Fruit fly (Drosophila melanogaster): Measurements from ENCODE around the gene TrpRS-m.

The TrpRS-m gene

dm6 chr3L:17808597-17809213, 40.8 kb upstream of the TrpRS-m start, which contains the start of gene CG32191 (continued):
- TF ChIP-seq dan (GFP tag; IDR thresholded peaks at IDR 0.05) (no peak), CG17186 (GFP tag; optimal IDR thresholded peaks at IDR 0.05) (no peak), Mad (GFP tag; optimal IDR thresholded peaks at IDR 0.05) (no peak), H2.0 (GFP tag; IDR thresholded peaks at IDR 0.05) (no peak), insv (GFP tag; optimal IDR thresholded peaks at IDR 0.05) (no peak), CG8478 (optimal IDR thresholded peaks at IDR 0.05) (no peak), Stat92E (GFP tag; optimal IDR thresholded peaks at IDR 0.05) (no peak), Hr78 (GFP tag; optimal IDR thresholded peaks at IDR 0.05) (no peak), Taf1 (GFP tag; IDR thresholded peaks at IDR 0.05) (no peak), Aef1 (GFP tag; IDR thresholded peaks at IDR 0.05) (no peak), CG14710 (tag; optimal IDR thresholded peaks at IDR 0.05) (no peak), CG7987 (GFP tag; optimal IDR thresholded peaks at IDR 0.05) (peak; percentile 27), phol (tag; optimal IDR thresholded peaks at IDR 0.05) (no peak), CG11093 (GFP tag; IDR thresholded peaks at IDR 0.05) (no peak), CG2120 (GFP tag; optimal IDR thresholded peaks at IDR 0.05) (no peak), Rfx (GFP tag; IDR thresholded peaks at IDR 0.05) (peak; percentile 18; the same call in 1 of the 2 replicates), CG4360 (GFP tag; IDR thresholded peaks at IDR 0.05) (no peak), CG7556 (GFP tag; optimal IDR thresholded peaks at IDR 0.05) (no peak), amos (GFP tag; IDR thresholded peaks at IDR 0.05; ENCODE audit: partially characterized antibody) (no peak), CG1603 (tag; optimal IDR thresholded peaks at IDR 0.05) (no peak), disco-r (GFP tag; optimal IDR thresholded peaks at IDR 0.05) (no peak), ATbp (GFP tag; optimal IDR thresholded peaks at IDR 0.05) (peak; percentile 70), sens-2 (GFP tag; IDR thresholded peaks at IDR 0.05) (no peak), CG17568 (GFP tag; optimal IDR thresholded peaks at IDR 0.05) (no peak), zen (tag; optimal IDR thresholded peaks at IDR 0.05) (no peak), ind (GFP tag; optimal IDR thresholded peaks at IDR 0.05) (no peak), Dref (GFP tag; IDR thresholded peaks at IDR 0.05) (no peak), yki (optimal IDR thresholded peaks at IDR 0.05) (no peak), CG4404 (GFP tag; IDR thresholded peaks at IDR 0.05) (no peak), CG3726 (GFP tag; IDR thresholded peaks at IDR 0.05) (no peak), lmd (GFP tag; IDR thresholded peaks at IDR 0.05) (no peak), Myb (GFP tag; optimal IDR thresholded peaks at IDR 0.05) (no peak), Gsc (GFP tag; IDR thresholded peaks at IDR 0.05) (no peak), dm (GFP tag; optimal IDR thresholded peaks at IDR 0.05) (no peak), Doc2 (GFP tag; IDR thresholded peaks at IDR 0.05) (no peak), CG3281 (GFP tag; optimal IDR thresholded peaks at IDR 0.05) (peak; percentile 4), CG17328 (GFP tag; IDR thresholded peaks at IDR 0.05) (no peak), CG30431 (GFP tag; optimal IDR thresholded peaks at IDR 0.05) (no peak), ato (GFP tag; IDR thresholded peaks at IDR 0.05; ENCODE audit: partially characterized antibody) (no peak), CG34224 (GFP tag; IDR thresholded peaks at IDR 0.05; ENCODE audit: partially characterized antibody) (no peak), trem (tag; optimal IDR thresholded peaks at IDR 0.05) (no peak), CG2116 (GFP tag; optimal IDR thresholded peaks at IDR 0.05) (no peak), trh (GFP tag; optimal IDR thresholded peaks at IDR 0.05) (no peak), CrebB (tag; optimal IDR thresholded peaks at IDR 0.05) (peak; percentile 2), CG9215 (GFP tag; IDR thresholded peaks at IDR 0.05) (no peak), ac (GFP tag; optimal IDR thresholded peaks at IDR 0.05) (no peak), CG15073 (GFP tag; optimal IDR thresholded peaks at IDR 0.05) (no peak), B-H1 (GFP tag; IDR thresholded peaks at IDR 0.05) (no peak), Opbp (GFP tag; IDR thresholded peaks at IDR 0.05; ENCODE audit: partially characterized antibody) (no peak), YL-1 (GFP tag; optimal IDR thresholded peaks at IDR 0.05) (no peak), Lim3 (GFP tag; IDR thresholded peaks at IDR 0.05) (no peak), Blimp-1 (GFP tag; optimal IDR thresholded peaks at IDR 0.05) (no peak)
